Worm (Caenorhabditis elegans) whole organism, L4/young adult: Measurements from ENCODE around the gene egrh-3.
"Not testable (repeated sequence)": the region's sequence is repeated elsewhere in the genome, so short reads cannot be mapped to it uniquely, and the experiment has no call there.

Experiments used
- dao-5 ChIP-seq: sonication (generic microtip); optimal IDR thresholded peaks from 2 replicates; lab custom pipeline; 2016; ENCODE audit warnings: missing genotype, missing genetic modification characterization, moderate library complexity, missing compliant biosample characterization
- him-1 ChIP-seq: sonication (generic microtip); optimal IDR thresholded peaks from 2 replicates; lab custom pipeline; 2016; ENCODE audit warnings: missing genotype, missing genetic modification reagents, missing genetic modification characterization, missing compliant biosample characterization

DNA sequence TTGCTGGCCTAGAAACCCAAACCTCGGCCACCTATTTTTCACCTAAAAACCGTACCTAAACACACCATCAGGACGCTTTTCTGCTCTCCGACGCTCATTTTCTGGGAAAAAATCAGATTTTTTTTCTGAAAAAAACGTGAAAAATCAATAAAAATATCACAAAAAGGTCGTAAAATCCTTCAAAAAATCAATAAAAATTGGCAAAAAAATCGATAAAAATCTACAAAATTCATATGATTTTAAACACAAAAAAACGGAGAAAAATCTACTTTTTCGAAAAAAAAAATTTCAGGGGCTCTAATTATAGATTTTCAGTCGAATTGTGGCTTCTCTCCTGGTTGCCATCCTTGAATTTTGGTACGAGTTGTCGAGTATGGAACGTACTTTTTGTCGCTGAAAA is 27.9 kb upstream of the egrh-3 start, which contains the start of gene Y94H6A.7:
- not testable (repeated sequence) for TF ChIP-seq dao-5; him-1 (tag; lab: Kevin White, UChicago)
